Worm (Caenorhabditis elegans): ENCODE measurements around the gene K12H4.3.

- TF ChIP-seq fos-1 (tag; optimal IDR thresholded peaks at IDR 0.05) (no peak), unc-39 (tag; optimal IDR thresholded peaks at IDR 0.05) (no peak), dmd-9 (GFP tag; IDR thresholded peaks at IDR 0.05) (no peak), zag-1 (tag; optimal IDR thresholded peaks at IDR 0.05) (no peak), egl-27 (tag; optimal IDR thresholded peaks at IDR 0.05) (no peak), jun-1 (tag; optimal IDR thresholded peaks at IDR 0.05) (no peak), ztf-11 (tag; optimal IDR thresholded peaks at IDR 0.05) (no peak)
Observed at ce11 chrIII:8022077-8022476, 23.8 kb upstream of the K12H4.3 start, which contains the start of gene F44B9.2.
